Worm (Caenorhabditis elegans): ENCODE measurements around the gene sra-35.

DNA sequence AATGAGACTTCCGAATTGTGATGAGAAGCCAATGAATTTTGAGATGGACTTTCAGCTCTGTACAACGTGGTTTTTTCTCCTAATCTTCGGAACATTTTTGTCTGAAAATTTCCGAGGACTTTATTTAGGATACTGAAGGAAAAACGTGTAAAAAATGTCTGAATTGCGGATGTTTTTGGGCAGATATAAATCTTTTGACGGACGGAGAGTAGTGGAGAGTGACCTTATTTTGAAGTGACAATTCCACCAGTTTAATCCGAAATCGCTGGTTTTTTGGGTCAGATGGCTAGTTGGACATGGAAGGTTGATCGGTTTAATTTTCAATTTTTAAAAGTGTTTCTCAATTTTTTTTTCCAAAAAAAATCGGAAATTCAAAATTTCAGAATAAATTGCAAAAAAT, 38.4 kb downstream of the sra-35 start, which contains the start of gene T05C1.3:
- TF ChIP-seq med-1 (GFP tag; optimal IDR thresholded peaks at IDR 0.05; ENCODE audit: insufficient read depth) (no peak), tab-1 (GFP tag; IDR thresholded peaks at IDR 0.05) (no peak), T22C8.4 (GFP tag; IDR thresholded peaks at IDR 0.05) (no peak), flt-1 (GFP tag; IDR thresholded peaks at IDR 0.05) (no peak), ztf-29 (GFP tag; IDR thresholded peaks at IDR 0.05) (no peak), klf-2 (GFP tag; conservative IDR thresholded peaks at IDR 0.05) (no peak), ref-1 (GFP tag; conservative IDR thresholded peaks at IDR 0.05) (no peak), cog-1 (tag; optimal IDR thresholded peaks at IDR 0.05) (no peak), ztf-23 (GFP tag; IDR thresholded peaks at IDR 0.05) (no peak)

Measured in whole organism, midembryonic.